Worm (Caenorhabditis elegans) whole organism, late embryonic: ENCODE results near the gene H34I24.1.

Experiments
- ceh-48 ChIP-seq: sonication (generic microtip); optimal IDR thresholded peaks from 2 replicates; lab custom pipeline; 2016; ENCODE audit warnings: missing genetic modification characterization, inconsistent platforms, missing compliant biosample characterization
- madf-2 ChIP-seq: sonication (generic microtip); optimal IDR thresholded peaks from 2 replicates; lab custom pipeline; 2017; ENCODE audit warnings: missing genetic modification characterization, missing compliant biosample characterization
- mec-3 ChIP-seq: sonication (generic microtip); optimal IDR thresholded peaks from 2 replicates; lab custom pipeline; 2016; ENCODE audit warnings: borderline replicate concordance, missing genetic modification characterization, missing compliant biosample characterization
- rnt-1 ChIP-seq: sonication (generic microtip); optimal IDR thresholded peaks from 2 replicates; lab custom pipeline; 2016; ENCODE audit warnings: missing genetic modification characterization, missing compliant biosample characterization
- tbx-2 ChIP-seq: sonication (generic microtip); optimal IDR thresholded peaks from 2 replicates; lab custom pipeline; 2016; ENCODE audit warnings: missing genetic modification characterization, missing compliant biosample characterization

DNA sequence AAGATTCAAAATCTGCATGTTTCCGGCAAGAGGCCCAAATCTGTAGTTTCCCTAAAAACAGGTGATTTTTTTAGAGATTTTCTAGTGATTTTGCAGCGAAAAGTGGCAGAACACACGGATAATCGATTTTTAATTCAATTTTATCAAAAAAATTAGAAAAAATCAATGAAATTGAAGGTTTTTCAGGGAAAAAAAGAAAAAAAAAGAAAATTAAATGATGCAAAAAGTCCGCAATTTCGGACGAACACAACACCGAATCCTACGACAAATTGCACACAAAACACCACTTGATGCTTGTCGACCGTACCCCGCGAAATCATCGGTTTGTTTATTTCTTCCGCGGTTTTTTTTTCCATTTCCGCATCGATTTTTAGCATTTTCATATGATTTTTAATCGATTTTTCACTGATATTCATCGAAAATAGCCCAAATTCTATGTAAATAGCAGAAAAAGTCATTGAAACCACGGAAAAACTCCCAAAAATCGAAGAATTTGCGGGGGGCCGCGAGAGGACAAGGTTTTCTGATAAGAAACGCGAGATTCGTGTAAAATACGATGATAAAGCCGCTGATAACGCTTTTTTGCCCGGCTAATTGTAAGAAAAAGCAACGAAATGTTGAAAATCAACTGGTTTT lies 31.8 kb upstream of the H34I24.1 start, which contains the start of gene tufm-1:
- no peak for TF ChIP-seq ceh-48 (tag; lab: Kevin White, UChicago)
- TF ChIP-seq mec-3 (tag; lab: Kevin White, UChicago), result no peak
- TF ChIP-seq rnt-1 (tag; lab: Kevin White, UChicago), result no peak
- no peak for TF ChIP-seq tbx-2 (tag; lab: Kevin White, UChicago)
- no peak for TF ChIP-seq madf-2 (tag; lab: Kevin White, UChicago)
